Fruit fly (Drosophila melanogaster): ENCODE measurements around the gene CG4598.

dm6 chr2L:9912570-9913260 lies 5.7 kb upstream of the CG4598 start, which contains the start of the genes Etl1 and Srp54:
- TF ChIP-seq zfh2 (GFP tag; optimal IDR thresholded peaks at IDR 0.05) (no peak), CG10959 (GFP tag; IDR thresholded peaks at IDR 0.05) (no peak), ems (GFP tag; optimal IDR thresholded peaks at IDR 0.05) (no peak), Dbx (GFP tag; IDR thresholded peaks at IDR 0.05) (no peak), fd96Cb (tag; optimal IDR thresholded peaks at IDR 0.05) (no peak), ro (GFP tag; IDR thresholded peaks at IDR 0.05) (no peak)

Data from whole organism, embryonic.